Fruit fly (Drosophila melanogaster) whole organism, embryonic: ENCODE results near the gene Cap-D2.

Experiments
- BEAF-32 ChIP-seq: fragments of 200-800 bp; sonication (Bioruptor generic); optimal IDR thresholded peaks from 3 replicates; lab custom pipeline; 2017; ENCODE audit warnings: missing biosample characterization, missing genetic modification characterization, mild to moderate bottlenecking, moderate library complexity, missing genetic modification reagents
- Bgb ChIP-seq: fragments of 200-800 bp; sonication (Bioruptor generic); IDR thresholded peaks from 2 replicates; pipeline ENCODE4 v1.3.6; 2022; ENCODE audit warnings: missing biosample characterization, missing genetic modification characterization; ENCODE audit not compliant: partially characterized antibody
- CG10543 ChIP-seq: fragments of 200-800 bp; sonication (Bioruptor generic); optimal IDR thresholded peaks from 3 replicates; lab custom pipeline; 2017; ENCODE audit warnings: missing biosample characterization, mild to moderate bottlenecking, missing genetic modification characterization, moderate library complexity
- CG13624 ChIP-seq: fragments of 200-800 bp; sonication (Bioruptor generic); optimal IDR thresholded peaks from 2 replicates; lab custom pipeline; 2016; ENCODE audit warnings: missing biosample characterization, missing genetic modification characterization
- CG14710 ChIP-seq: fragments of 200-800 bp; sonication (Bioruptor generic); optimal IDR thresholded peaks from 3 replicates; lab custom pipeline; 2019; ENCODE audit warnings: missing biosample characterization, mild to moderate bottlenecking, missing genetic modification characterization, moderate library complexity
- CG17186 ChIP-seq: fragments of 200-800 bp; sonication (Bioruptor generic); optimal IDR thresholded peaks from 3 replicates; lab custom pipeline; 2017; ENCODE audit warnings: missing biosample characterization, missing genetic modification reagents, missing genetic modification characterization
- CG17612 ChIP-seq: fragments of 200-800 bp; sonication (Bioruptor generic); IDR thresholded peaks from 2 replicates; pipeline ENCODE4 v1.3.6; 2022; ENCODE audit warnings: missing biosample characterization, missing genetic modification characterization
- CG2116 ChIP-seq: fragments of 200-800 bp; sonication (Bioruptor generic); optimal IDR thresholded peaks from 3 replicates; lab custom pipeline; 2018; ENCODE audit warnings: missing biosample characterization, mild to moderate bottlenecking, missing genetic modification characterization
- CG2129 ChIP-seq: fragments of 200-800 bp; sonication (Bioruptor generic); IDR thresholded peaks from 2 replicates; pipeline ENCODE4 v1.3.6; 2022; ENCODE audit warnings: missing biosample characterization, missing genetic modification characterization; ENCODE audit not compliant: partially characterized antibody
- CG34224 ChIP-seq: fragments of 200-800 bp; sonication (Bioruptor generic); IDR thresholded peaks from 3 replicates; pipeline ENCODE4 v1.3.6; 2022; ENCODE audit warnings: missing biosample characterization, missing genetic modification characterization; ENCODE audit not compliant: partially characterized antibody
- CG3847 ChIP-seq: fragments of 200-800 bp; sonication (Bioruptor generic); IDR thresholded peaks from 2 replicates; pipeline ENCODE4 v1.3.6; 2022; ENCODE audit warnings: missing biosample characterization, missing genetic modification characterization
- CG4617 ChIP-seq: fragments of 200-800 bp; sonication (Bioruptor generic); optimal IDR thresholded peaks from 3 replicates; lab custom pipeline; 2016; ENCODE audit warnings: missing biosample characterization, missing genetic modification characterization, borderline replicate concordance
- CG7786 ChIP-seq: fragments of 200-800 bp; sonication (Bioruptor generic); optimal IDR thresholded peaks from 2 replicates; lab custom pipeline; 2016; ENCODE audit warnings: missing biosample characterization, missing genetic modification characterization
- CG8089 ChIP-seq: fragments of 200-800 bp; sonication (Bioruptor generic); optimal IDR thresholded peaks from 3 replicates; lab custom pipeline; 2016; ENCODE audit warnings: missing biosample characterization, missing genetic modification characterization
- CG8290 ChIP-seq, 3 experiments: fragments of 200-800 bp; sonication (Bioruptor generic); optimal IDR thresholded peaks; 2 replicates each; lab custom pipeline; 2016 to 2019; ENCODE audit warnings: missing biosample characterization in 3 of 3, missing genetic modification characterization in 3 of 3, mild to moderate bottlenecking in 2 of 3, moderate library complexity in 1 of 3
- CG8359 ChIP-seq: fragments of 200-800 bp; sonication (Bioruptor generic); optimal IDR thresholded peaks from 2 replicates; lab custom pipeline; 2017; ENCODE audit warnings: missing biosample characterization, mild to moderate bottlenecking, missing genetic modification characterization, borderline replicate concordance
- CG8478 ChIP-seq: fragments of >200 bp; optimal IDR thresholded peaks from 2 replicates; lab custom pipeline; 2018
- CG9727 ChIP-seq: fragments of 200-800 bp; sonication (Bioruptor generic); optimal IDR thresholded peaks from 3 replicates; lab custom pipeline; 2017; ENCODE audit warnings: missing biosample characterization, mild to moderate bottlenecking, missing genetic modification characterization
- CG9797 ChIP-seq: fragments of 200-800 bp; sonication (Bioruptor generic); optimal IDR thresholded peaks from 3 replicates; lab custom pipeline; 2018; ENCODE audit warnings: missing biosample characterization, mild to moderate bottlenecking, missing genetic modification characterization
- CoRest ChIP-seq: fragments of 200-800 bp; sonication (Bioruptor generic); optimal IDR thresholded peaks from 3 replicates; lab custom pipeline; 2018; ENCODE audit warnings: missing biosample characterization, mild to moderate bottlenecking, missing genetic modification characterization, moderate library complexity
- Doc3 ChIP-seq: fragments of 200-800 bp; sonication (Bioruptor generic); IDR thresholded peaks from 3 replicates; pipeline ENCODE4 v1.3.6; 2022; ENCODE audit warnings: missing biosample characterization, missing genetic modification characterization; ENCODE audit not compliant: partially characterized antibody
- E2f1 ChIP-seq: fragments of 200-800 bp; sonication (Bioruptor generic); IDR thresholded peaks from 2 replicates; pipeline ENCODE4 v1.3.6; 2022; ENCODE audit warnings: missing biosample characterization, missing genetic modification characterization
- Fer1 ChIP-seq: fragments of 200-800 bp; sonication (Bioruptor generic); optimal IDR thresholded peaks from 2 replicates; lab custom pipeline; 2017; ENCODE audit warnings: missing biosample characterization, mild to moderate bottlenecking, missing genetic modification characterization
- Fer3 ChIP-seq: fragments of 200-800 bp; sonication (Bioruptor generic); optimal IDR thresholded peaks from 2 replicates; lab custom pipeline; 2018; ENCODE audit warnings: missing biosample characterization, mild to moderate bottlenecking, missing genetic modification characterization, moderate library complexity
- HLH4C ChIP-seq: fragments of 200-800 bp; sonication (Bioruptor generic); IDR thresholded peaks from 3 replicates; pipeline ENCODE4 v1.3.6; 2022; ENCODE audit warnings: missing biosample characterization, missing genetic modification characterization; ENCODE audit not compliant: partially characterized antibody
- Lhr ChIP-seq: fragments of 200-800 bp; sonication (Bioruptor generic); optimal IDR thresholded peaks from 3 replicates; lab custom pipeline; 2017; ENCODE audit warnings: mild to moderate bottlenecking, missing biosample characterization, missing genetic modification reagents, missing genetic modification characterization
- Med ChIP-seq: fragments of 200-800 bp; sonication (Bioruptor generic); peaks from one replicate; lab custom pipeline; 2016; ENCODE audit warnings: missing biosample characterization, missing genetic modification characterization, mild to moderate bottlenecking, inconsistent platforms, moderate library complexity
- Myb ChIP-seq: fragments of 200-800 bp; sonication (Bioruptor generic); optimal IDR thresholded peaks from 2 replicates; lab custom pipeline; 2016; ENCODE audit warnings: missing biosample characterization, missing genetic modification characterization
- Ravus ChIP-seq: fragments of 200-800 bp; sonication (Bioruptor generic); IDR thresholded peaks from 2 replicates; pipeline ENCODE4 v1.3.6; 2022; ENCODE audit warnings: missing biosample characterization, missing genetic modification characterization
- Sin3A ChIP-seq: fragments of >200 bp; optimal IDR thresholded peaks from 2 replicates; lab custom pipeline; 2018
- Stat92E ChIP-seq, 3 experiments: fragments of >200 bp in 2 of 3; fragments of 200-800 bp in 1 of 3; sonication (Bioruptor generic) in 1 of 3; optimal IDR thresholded peaks; 2 replicates each; lab custom pipeline; 2017 to 2019; ENCODE audit warnings: missing biosample characterization in 3 of 3, missing genetic modification characterization in 3 of 3, mild to moderate bottlenecking in 1 of 3, moderate library complexity in 1 of 3
- YL-1 ChIP-seq: fragments of 200-800 bp; sonication (Bioruptor generic); optimal IDR thresholded peaks from 3 replicates; lab custom pipeline; 2017; ENCODE audit warnings: missing biosample characterization, mild to moderate bottlenecking, missing genetic modification characterization
- amos ChIP-seq: fragments of 200-800 bp; sonication (Bioruptor generic); IDR thresholded peaks from 2 replicates; pipeline ENCODE4 v1.3.6; 2022; ENCODE audit warnings: missing biosample characterization, missing genetic modification characterization; ENCODE audit not compliant: partially characterized antibody
- bbx ChIP-seq: fragments of 200-800 bp; sonication (Bioruptor generic); IDR thresholded peaks from 2 replicates; pipeline ENCODE4 v1.3.6; 2022; ENCODE audit warnings: missing biosample characterization, missing genetic modification characterization; ENCODE audit not compliant: partially characterized antibody
- bowl ChIP-seq: fragments of 200-800 bp; sonication (Bioruptor generic); IDR thresholded peaks from 2 replicates; pipeline ENCODE4 v1.3.6; 2022; ENCODE audit warnings: missing biosample characterization, missing genetic modification characterization
- gfzf ChIP-seq: fragments of 200-800 bp; sonication (Bioruptor generic); optimal IDR thresholded peaks from 2 replicates; lab custom pipeline; 2016; ENCODE audit warnings: missing biosample characterization, mild to moderate bottlenecking, missing genetic modification characterization, moderate library complexity
- ham ChIP-seq: fragments of 200-800 bp; sonication (Bioruptor generic); IDR thresholded peaks from 2 replicates; pipeline ENCODE4 v1.3.6; 2022; ENCODE audit warnings: missing biosample characterization, missing genetic modification characterization
- hth ChIP-seq: fragments of >200 bp; optimal IDR thresholded peaks from 2 replicates; lab custom pipeline; 2017; ENCODE audit warnings: inconsistent platforms
- inv ChIP-seq: fragments of 200-800 bp; sonication (Bioruptor generic); IDR thresholded peaks from 2 replicates; pipeline ENCODE4 v1.3.6; 2022; ENCODE audit warnings: missing biosample characterization, missing genetic modification characterization; ENCODE audit not compliant: partially characterized antibody
- knrl ChIP-seq: fragments of 200-800 bp; sonication (Bioruptor generic); IDR thresholded peaks from 3 replicates; pipeline ENCODE4 v1.3.6; 2022; ENCODE audit warnings: missing biosample characterization, missing genetic modification characterization; ENCODE audit not compliant: partially characterized antibody
- nerfin-1 ChIP-seq: fragments of 200-800 bp; sonication (Bioruptor generic); optimal IDR thresholded peaks from 3 replicates; lab custom pipeline; 2019; ENCODE audit warnings: missing biosample characterization, mild to moderate bottlenecking, missing genetic modification characterization, moderate library complexity
- phol ChIP-seq: fragments of 200-800 bp; sonication (Bioruptor generic); optimal IDR thresholded peaks from 3 replicates; lab custom pipeline; 2018; ENCODE audit warnings: missing biosample characterization, mild to moderate bottlenecking, missing genetic modification characterization, moderate library complexity
- sens ChIP-seq: fragments of 200-800 bp; sonication (Bioruptor generic); peaks from one replicate; lab custom pipeline; 2016; ENCODE audit warnings: missing biosample characterization, missing genetic modification characterization
- slp2 ChIP-seq: fragments of 200-800 bp; sonication (Bioruptor generic); optimal IDR thresholded peaks from 2 replicates; lab custom pipeline; 2016; ENCODE audit warnings: missing biosample characterization, missing genetic modification characterization
- sna ChIP-seq: fragments of 200-800 bp; sonication (Bioruptor generic); IDR thresholded peaks from 2 replicates; pipeline ENCODE4 v1.3.6; 2022; ENCODE audit warnings: missing biosample characterization, missing genetic modification characterization; ENCODE audit not compliant: partially characterized antibody
- stc ChIP-seq: fragments of 200-800 bp; sonication (Bioruptor generic); IDR thresholded peaks from 2 replicates; pipeline ENCODE4 v1.3.6; 2022; ENCODE audit warnings: missing biosample characterization, missing genetic modification characterization
- tgo ChIP-seq: fragments of 200-800 bp; sonication (Bioruptor generic); IDR thresholded peaks from 3 replicates; pipeline ENCODE4 v1.3.6; 2022; ENCODE audit warnings: missing biosample characterization, missing genetic modification characterization
- tna ChIP-seq: fragments of 200-800 bp; sonication (Bioruptor generic); IDR thresholded peaks from 2 replicates; pipeline ENCODE4 v1.3.6; 2022; ENCODE audit warnings: missing biosample characterization, missing genetic modification characterization; ENCODE audit not compliant: partially characterized antibody
- unc-4 ChIP-seq: fragments of 200-800 bp; sonication (Bioruptor generic); IDR thresholded peaks from 2 replicates; pipeline ENCODE4 v1.3.6; 2022; ENCODE audit warnings: missing biosample characterization, missing genetic modification characterization; ENCODE audit not compliant: partially characterized antibody

The Cap-D2 gene

DNA sequence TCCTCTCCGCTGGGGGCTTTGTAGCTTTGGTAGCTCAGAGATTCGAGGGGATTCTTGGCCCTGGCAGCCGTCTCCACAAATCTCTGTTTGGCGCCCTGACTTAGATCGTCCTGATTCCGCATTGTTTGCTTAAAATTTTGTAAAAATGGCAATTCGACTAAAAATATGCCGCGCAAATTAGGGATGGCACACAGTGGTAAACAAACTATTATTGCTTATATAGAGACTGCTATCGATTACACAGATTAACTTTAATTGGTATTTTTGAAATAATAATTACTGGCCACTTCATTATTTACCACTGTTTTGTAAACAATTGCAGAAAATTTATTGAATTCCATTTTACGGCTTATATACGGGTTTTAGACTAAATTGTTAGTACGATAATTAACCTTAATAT is 49.3 kb downstream of the Cap-D2 start, which contains the start of the genes Naa40 and CG18731 (continued):
- peak; percentile 79 for TF ChIP-seq BEAF-32 (GFP tag; lab: Kevin White, UChicago)
- TF ChIP-seq phol (tag; lab: Kevin White, UChicago): peak; percentile 18
- no peak for TF ChIP-seq CG8290 (GFP tag; optimal IDR thresholded peaks at IDR 0.05; lab: Kevin White, UChicago)
- no peak for TF ChIP-seq CG8290 (tag; optimal IDR thresholded peaks at IDR 0.05; lab: Kevin White, UChicago)
- no peak for TF ChIP-seq CG9727 (GFP tag; lab: Kevin White, UChicago)
- TF ChIP-seq bbx (GFP tag; lab: Robert Waterston, UW): peak; percentile 71
- TF ChIP-seq tgo (GFP tag; lab: Robert Waterston, UW): no peak
- peak; percentile 62 for TF ChIP-seq sna (GFP tag; lab: Robert Waterston, UW)
- peak; percentile 73 for TF ChIP-seq E2f1 (GFP tag; lab: Robert Waterston, UW)
- no peak for TF ChIP-seq hth
- no peak for TF ChIP-seq bowl (GFP tag; lab: Robert Waterston, UW)
- TF ChIP-seq CG13624 (GFP tag; lab: Kevin White, UChicago): peak; percentile 3
- TF ChIP-seq stc (GFP tag; lab: Robert Waterston, UW): no peak
- peak; percentile 77 for TF ChIP-seq gfzf (GFP tag; lab: Kevin White, UChicago)
- TF ChIP-seq Med (GFP tag; lab: Kevin White, UChicago): peak; percentile 61
- no peak for TF ChIP-seq slp2 (GFP tag; lab: Kevin White, UChicago)
- TF ChIP-seq CG17186 (GFP tag; lab: Kevin White, UChicago): no peak
- TF ChIP-seq nerfin-1 (tag; lab: Kevin White, UChicago): no peak
- peak; percentile 65 for TF ChIP-seq knrl
- TF ChIP-seq CG4617 (GFP tag; lab: Kevin White, UChicago): peak; percentile 25
- peak; percentile 59 for TF ChIP-seq CG3847 (GFP tag; lab: Robert Waterston, UW)
- TF ChIP-seq CG2129 (GFP tag; lab: Robert Waterston, UW): peak; percentile 48; the same call in 1 of the 2 replicates
- peak; percentile 17 for TF ChIP-seq Sin3A (lab: Kevin White, UChicago)
- no peak for TF ChIP-seq CG8359 (GFP tag; lab: Kevin White, UChicago)
- TF ChIP-seq CG8478 (lab: Kevin White, UChicago): no peak
- TF ChIP-seq Lhr (GFP tag; lab: Kevin White, UChicago): peak; percentile 44
- no peak for TF ChIP-seq Myb (GFP tag; lab: Kevin White, UChicago)
- TF ChIP-seq HLH4C (GFP tag; lab: Robert Waterston, UW): peak; percentile 48
- TF ChIP-seq CG34224 (GFP tag; lab: Robert Waterston, UW): peak; percentile 59
- peak; percentile 78 for TF ChIP-seq unc-4 (GFP tag; lab: Robert Waterston, UW)
- peak; percentile 42 for TF ChIP-seq CG9797 (GFP tag; lab: Kevin White, UChicago)
- peak; percentile 48; the same call in 1 of the 2 replicates for TF ChIP-seq inv (GFP tag; lab: Robert Waterston, UW)
- peak; percentile 7 for TF ChIP-seq CG14710 (tag; lab: Kevin White, UChicago)
- no peak for TF ChIP-seq Fer3
- peak; percentile 74 for TF ChIP-seq amos
- TF ChIP-seq Stat92E (GFP tag; optimal IDR thresholded peaks at IDR 0.05; lab: Kevin White, UChicago): no peak
- TF ChIP-seq sens: peak; percentile 60
- no peak for TF ChIP-seq CG10543 (GFP tag; lab: Kevin White, UChicago)
- no peak for TF ChIP-seq CG7786
- TF ChIP-seq YL-1 (GFP tag; lab: Kevin White, UChicago): peak; percentile 6
- 0 out of 2 replicates have a peak, but pooled peaks have one; percentile 38 for TF ChIP-seq tna
- no peak for TF ChIP-seq Fer1 (GFP tag; lab: Kevin White, UChicago)
- peak; percentile 71 for TF ChIP-seq Bgb (GFP tag; lab: Robert Waterston, UW)
- no peak for TF ChIP-seq ham (GFP tag; lab: Robert Waterston, UW)
- peak; percentile 23 for TF ChIP-seq CG2116 (GFP tag; lab: Kevin White, UChicago)
- TF ChIP-seq Doc3: peak; percentile 63
- TF ChIP-seq CoRest: peak; percentile 11
- no peak for TF ChIP-seq CG8089 (GFP tag; lab: Kevin White, UChicago)
- no peak for TF ChIP-seq Ravus (GFP tag; lab: Robert Waterston, UW)
- TF ChIP-seq CG17612 (GFP tag; lab: Robert Waterston, UW): no peak
